Worm (Caenorhabditis elegans) whole organism, early embryonic: ENCODE data around the gene T16H12.3.

Source experiments
- F13C5.2 ChIP-seq: sonication (generic microtip); optimal IDR thresholded peaks from 2 replicates; lab custom pipeline; 2017; ENCODE audit warnings: mild to moderate bottlenecking, missing genetic modification characterization, inconsistent platforms, missing compliant biosample characterization
- aly-1 ChIP-seq: sonication (generic microtip); optimal IDR thresholded peaks from 2 replicates; lab custom pipeline; 2016; ENCODE audit warnings: missing genetic modification characterization, missing compliant biosample characterization
- ama-1 ChIP-seq: fragments of 150-350 bp; optimal IDR thresholded peaks from 2 replicates; lab custom pipeline; 2014
- ceh-13 ChIP-seq: fragments of 200-800 bp; sonication (Bioruptor generic); optimal IDR thresholded peaks from 2 replicates; lab custom pipeline; 2018; ENCODE audit warnings: mild to moderate bottlenecking, missing genetic modification characterization, missing compliant biosample characterization
- flt-1 ChIP-seq: fragments of 200-800 bp; sonication (Bioruptor generic); IDR thresholded peaks from 2 replicates; pipeline ENCODE4 v1.3.6; 2022; ENCODE audit warnings: missing genetic modification characterization, missing compliant biosample characterization
- hnd-1 ChIP-seq: sonication (generic microtip); optimal IDR thresholded peaks from 2 replicates; lab custom pipeline; 2016; ENCODE audit warnings: missing genetic modification characterization, missing compliant biosample characterization
- scrt-1 ChIP-seq: fragments of 200-800 bp; sonication (Bioruptor generic); IDR thresholded peaks from 2 replicates; pipeline ENCODE4 v1.3.6; 2022; ENCODE audit warnings: missing genetic modification characterization, missing compliant biosample characterization

- no peak for TF ChIP-seq ama-1 (lab: Kevin White, UChicago)
- TF ChIP-seq scrt-1 (GFP tag; lab: Robert Waterston, UW), result no peak
- TF ChIP-seq hnd-1 (tag; lab: Kevin White, UChicago), result no peak
- TF ChIP-seq aly-1 (tag; lab: Kevin White, UChicago), result no peak
- TF ChIP-seq flt-1 (GFP tag; lab: Robert Waterston, UW), result no peak
- TF ChIP-seq F13C5.2 (tag; lab: Kevin White, UChicago), result no peak
- TF ChIP-seq ceh-13 (GFP tag; lab: Kevin White, UChicago), result no peak
These were observed 47.3 kb downstream of the T16H12.3 start, which contains the start of gene xbx-3 for ce11 chrIII:10035783-10036182.
